Fruit fly (Drosophila melanogaster): ENCODE results near the gene Gba1a.
A peak's percentile ranks its signal among the peaks of the same experiment; 100 is the strongest.

Gba1a gene

DNA sequence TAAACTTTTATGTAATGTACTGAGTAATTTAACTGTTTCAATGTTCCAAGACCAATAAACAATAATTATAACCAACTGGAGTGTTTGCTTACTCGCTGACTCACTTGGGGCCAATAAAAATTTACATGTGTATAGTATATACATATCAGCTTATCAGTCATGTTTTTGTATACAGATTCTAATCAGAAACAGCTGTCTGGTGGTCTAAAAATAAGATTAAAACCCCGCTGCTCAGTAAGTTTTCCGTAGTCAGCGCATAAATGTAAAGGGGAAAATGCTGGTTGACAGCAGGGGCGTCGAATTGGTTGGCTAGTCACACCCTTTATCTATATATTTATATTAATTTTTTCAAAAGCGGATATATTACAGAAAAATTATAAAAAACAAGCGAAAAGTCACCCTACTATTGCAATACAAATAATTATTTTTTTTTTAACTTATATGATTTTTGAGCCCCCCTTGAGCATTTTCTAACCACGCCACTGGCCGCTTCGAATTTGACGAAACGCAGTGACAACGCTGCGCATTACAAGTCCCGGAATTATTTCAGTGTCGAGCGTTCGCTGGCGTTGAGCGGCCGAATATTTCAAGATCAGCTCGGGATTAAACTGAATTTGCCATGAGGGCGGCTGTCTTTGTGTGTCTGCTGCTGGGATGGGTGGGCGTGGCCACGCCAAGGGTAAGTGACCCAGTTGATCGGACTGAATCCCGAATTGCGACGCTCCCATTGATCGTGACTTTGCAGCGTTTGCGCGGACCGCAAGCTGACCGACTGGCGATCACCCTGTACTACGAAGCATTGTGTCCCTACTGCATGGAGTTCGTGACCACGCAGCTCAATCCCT is 21.9 kb upstream of the Gba1a start, which contains the start of gene GILT2:
GILT2 (plus strand) TSS at position 547 of the 845 bp plus-strand sequence.
- TF ChIP-seq noc (tag; optimal IDR thresholded peaks at IDR 0.05): peak; percentile 89

- peak; percentile 18 for TF ChIP-seq noc (tag; optimal IDR thresholded peaks at IDR 0.05)
Measured at dm6 chr3R:23679911-23680336, 20.5 kb upstream of the Gba1a start, which contains the start of gene eIF3d1. Gene eIF3d1 (plus strand): TSS chr3R:23680039.

DNA sequence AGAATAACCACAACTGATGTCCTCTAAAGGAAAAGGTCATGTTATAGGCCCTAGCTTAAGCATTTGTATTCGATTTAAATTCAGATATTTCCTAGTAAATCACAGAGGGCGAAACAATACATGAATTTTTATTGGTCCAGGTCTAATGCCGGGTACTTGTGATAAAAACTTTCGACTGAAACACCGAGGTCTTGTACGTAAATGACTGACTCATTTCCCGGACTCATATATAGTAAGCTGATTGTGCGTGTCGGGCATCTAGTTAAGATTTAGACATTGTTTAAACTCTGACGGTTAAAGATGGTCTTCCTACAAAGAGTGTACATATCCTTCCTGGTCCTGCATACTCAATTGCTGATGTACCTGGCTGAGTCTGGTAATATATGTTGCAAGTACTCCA is 18.2 kb upstream of the Gba1a start, which contains the start of gene CG16710:
CG16710 (plus strand) TSS at position 301 of the 400 bp plus-strand sequence.
- no peak for TF ChIP-seq noc (tag; optimal IDR thresholded peaks at IDR 0.05)

dm6 chr3R:23683757-23684156 is 16.7 kb upstream of the Gba1a start, which contains the start of gene CG18754:
Gene CG18754 (plus strand): TSS chr3R:23684057.
- TF ChIP-seq noc (tag; optimal IDR thresholded peaks at IDR 0.05): no peak

DNA sequence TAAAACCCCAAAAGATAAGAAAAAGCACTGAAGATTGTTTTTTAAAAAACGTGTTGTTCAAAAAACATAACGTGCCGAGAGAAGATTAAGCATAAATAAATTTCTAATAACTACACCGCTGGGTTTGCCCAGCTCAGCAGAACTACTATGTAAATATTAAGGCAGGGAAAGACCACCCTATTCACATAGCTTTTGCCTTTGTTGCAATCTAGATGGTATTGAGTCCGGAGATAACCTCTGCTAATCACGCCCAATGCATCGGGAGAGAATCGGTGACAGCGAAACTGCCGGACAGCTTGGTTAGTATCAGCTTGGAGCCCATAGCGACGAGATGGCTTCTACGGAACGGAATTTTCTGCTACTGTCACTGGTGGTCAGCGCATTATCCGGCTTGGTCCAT is 14.5 kb upstream of the Gba1a start, which contains the start of gene SPE:
SPE (plus strand) TSS at position 301 of the 400 bp plus-strand sequence.
- TF ChIP-seq noc (tag; optimal IDR thresholded peaks at IDR 0.05): no peak

- TF ChIP-seq noc (tag; optimal IDR thresholded peaks at IDR 0.05): no peak
Measured at dm6 chr3R:23686924-23687323, 13.5 kb upstream of the Gba1a start.

- no peak for TF ChIP-seq noc (tag; optimal IDR thresholded peaks at IDR 0.05)
Measured at dm6 chr3R:23694579-23695033, 5.8 kb upstream of the Gba1a start, which contains the start of gene CG10254. Gene CG10254 (minus strand): TSS chr3R:23694983.

- TF ChIP-seq noc (tag; optimal IDR thresholded peaks at IDR 0.05): no peak
Measured at dm6 chr3R:23696145-23696544, 4.3 kb upstream of the Gba1a start, which contains the start of gene CG10252. Gene CG10252 (minus strand): TSS chr3R:23696245.

DNA sequence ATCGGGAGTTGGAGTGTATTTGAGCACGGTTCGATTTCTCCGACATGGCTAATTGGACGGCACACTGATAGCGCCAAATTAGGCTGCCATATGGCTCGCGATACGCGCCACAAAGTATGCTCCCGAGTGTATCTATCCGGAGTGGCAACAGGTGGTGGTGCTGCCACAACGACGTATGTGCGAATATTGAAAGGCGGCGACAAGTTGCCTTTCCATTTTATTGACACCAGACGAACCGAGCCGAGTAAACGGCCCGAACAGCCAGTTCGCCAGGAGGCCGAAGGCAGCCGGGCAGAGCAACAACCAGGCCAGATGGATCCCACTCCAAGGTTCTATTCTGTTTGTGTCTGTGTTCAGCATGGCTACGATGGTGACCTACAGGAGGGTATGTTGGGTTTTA is 1.6 kb upstream of the Gba1a start, which contains the start of gene prt:
prt (minus strand) TSS at position 193 of the 400 bp plus-strand sequence.
- no peak for TF ChIP-seq noc (tag; optimal IDR thresholded peaks at IDR 0.05)

dm6 chr3R:23702461-23702860 is 2.0 kb downstream of the Gba1a start, which contains the start of gene Qsox4:
Gene Qsox4 (plus strand): TSS chr3R:23702761.
- no peak for TF ChIP-seq noc (tag; optimal IDR thresholded peaks at IDR 0.05)

dm6 chr3R:23704383-23705033 is 4.1 kb downstream of the Gba1a start, which contains the start of gene Gba1b:
Gene Gba1b (plus strand): TSS chr3R:23704804.
- no peak for TF ChIP-seq noc (tag; optimal IDR thresholded peaks at IDR 0.05)

dm6 chr3R:23709508-23710208 is 9.2 kb downstream of the Gba1a start, which contains the start of gene CG10301:
Gene CG10301 (plus strand): TSS chr3R:23710158.
- no peak for TF ChIP-seq noc (tag; optimal IDR thresholded peaks at IDR 0.05)

DNA sequence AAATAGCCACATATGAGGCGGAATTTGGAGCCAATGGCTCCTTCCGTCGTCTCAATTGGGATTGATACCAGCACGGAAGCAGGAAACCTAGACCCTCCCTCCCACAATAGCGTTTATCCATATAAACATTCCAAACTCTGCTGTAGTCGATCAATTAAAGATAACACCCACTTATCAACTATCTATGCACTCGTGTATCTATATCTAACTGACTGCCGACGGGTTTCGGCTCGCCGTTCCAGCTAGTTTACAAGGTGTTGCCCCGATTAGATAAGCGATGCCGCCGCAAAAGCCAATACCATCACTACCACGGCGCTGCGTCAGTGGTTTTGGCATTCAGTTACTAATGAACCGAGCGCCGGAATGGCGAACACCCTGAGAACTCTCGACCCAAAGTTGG is 10.8 kb downstream of the Gba1a start, which contains the start of gene CG10300:
CG10300 (plus strand) TSS at position 333 of the 400 bp plus-strand sequence.
- no peak for TF ChIP-seq noc (tag; optimal IDR thresholded peaks at IDR 0.05)

DNA sequence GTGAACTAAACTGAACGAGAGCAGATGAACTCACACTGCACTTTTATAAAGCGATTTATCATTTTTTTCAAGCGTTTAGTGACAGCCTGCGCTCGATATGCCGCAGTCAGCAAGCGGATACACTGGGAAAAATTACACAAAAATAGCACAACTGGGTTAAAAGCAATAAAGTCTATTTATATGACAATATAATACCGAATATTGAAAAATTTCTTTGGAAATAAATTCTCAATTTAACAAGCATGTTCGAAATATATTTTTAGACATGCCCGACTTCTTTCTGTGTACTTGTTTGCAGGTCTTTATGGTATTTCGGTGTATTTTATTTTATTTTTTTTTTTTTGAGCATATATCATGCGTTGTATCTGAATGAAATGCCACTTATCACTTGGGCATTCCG is 13.5 kb downstream of the Gba1a start:
- no peak for TF ChIP-seq noc (tag; optimal IDR thresholded peaks at IDR 0.05)

DNA sequence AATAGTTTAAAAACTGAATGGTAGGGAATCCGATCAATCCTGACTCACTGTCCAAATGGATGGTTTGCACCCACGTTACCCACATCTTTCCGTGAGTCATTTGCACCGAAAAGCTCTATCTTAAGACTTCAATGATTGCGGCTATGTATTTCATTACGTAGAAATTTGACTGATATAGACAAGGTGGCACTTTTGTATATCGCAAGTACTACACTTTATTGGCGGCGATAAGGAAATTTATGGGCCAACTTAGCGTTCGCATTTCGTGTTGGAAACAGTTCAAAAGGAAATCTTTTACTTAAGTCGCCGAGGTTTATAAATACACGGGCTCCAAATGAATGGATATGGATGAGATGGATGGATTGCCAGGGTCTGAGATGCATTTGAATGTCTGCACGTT is 14.4 kb downstream of the Gba1a start:
- peak; percentile 42 for TF ChIP-seq noc (tag; optimal IDR thresholded peaks at IDR 0.05)

All from whole organism, larva.